Worm (Caenorhabditis elegans) whole organism, mixed stage, embryonic: ENCODE results near the gene apl-1.

Source experiments
- M03D4.4 ChIP-seq: sonication (generic microtip); optimal IDR thresholded peaks from 2 replicates; lab custom pipeline; 2017; ENCODE audit warnings: mild to moderate bottlenecking, missing genetic modification characterization, missing compliant biosample characterization
- bed-3 ChIP-seq: fragments of 200-800 bp; sonication (Bioruptor generic); optimal IDR thresholded peaks from 3 replicates; lab custom pipeline; 2018; ENCODE audit warnings: mild to moderate bottlenecking, missing genetic modification characterization, moderate library complexity, missing compliant biosample characterization
- blmp-1 ChIP-seq: fragments of 150-350 bp; optimal IDR thresholded peaks from 2 replicates; lab custom pipeline; 2014; ENCODE audit warnings: missing biosample characterization, missing genetic modification characterization
- ceh-39 ChIP-seq: fragments of 150-350 bp; optimal IDR thresholded peaks from 2 replicates; lab custom pipeline; 2014; ENCODE audit warnings: missing biosample characterization, missing genetic modification characterization
- ceh-43 ChIP-seq: fragments of 200-800 bp; sonication (Bioruptor generic); optimal IDR thresholded peaks from 2 replicates; lab custom pipeline; 2018; ENCODE audit warnings: mild to moderate bottlenecking, missing genetic modification characterization, moderate library complexity, missing compliant biosample characterization
- ceh-83 ChIP-seq: fragments of 200-800 bp; sonication (Bioruptor generic); optimal IDR thresholded peaks from 2 replicates; lab custom pipeline; 2018; ENCODE audit warnings: mild to moderate bottlenecking, missing genetic modification characterization, missing compliant biosample characterization
- ces-1 ChIP-seq: fragments of 150-350 bp; optimal IDR thresholded peaks from 2 replicates; lab custom pipeline; 2014; ENCODE audit warnings: missing biosample characterization, missing genetic modification reagents, missing genetic modification characterization
- cnd-1 ChIP-seq: fragments of 200-800 bp; sonication (Bioruptor generic); optimal IDR thresholded peaks from 2 replicates; lab custom pipeline; 2018; ENCODE audit warnings: mild to moderate bottlenecking, missing genetic modification characterization, missing compliant biosample characterization
- drap-1 ChIP-seq: fragments of 200-800 bp; sonication (Bioruptor generic); optimal IDR thresholded peaks from 3 replicates; lab custom pipeline; 2018; ENCODE audit warnings: mild to moderate bottlenecking, missing genetic modification characterization, missing compliant biosample characterization
- elt-1 ChIP-seq: sonication (generic microtip); optimal IDR thresholded peaks from 2 replicates; lab custom pipeline; 2017; ENCODE audit warnings: missing genetic modification characterization, mild to moderate bottlenecking, missing compliant biosample characterization, antibody characterized with exemption, moderate library complexity, borderline replicate concordance; ENCODE audit not compliant: insufficient read depth
- elt-3 ChIP-seq: fragments of 150-350 bp; optimal IDR thresholded peaks from 2 replicates; lab custom pipeline; 2014; ENCODE audit warnings: missing biosample characterization, missing genetic modification characterization
- flh-1 ChIP-seq: fragments of 200-800 bp; sonication (Bioruptor generic); optimal IDR thresholded peaks from 2 replicates; lab custom pipeline; 2018; ENCODE audit warnings: mild to moderate bottlenecking, missing genetic modification characterization, moderate library complexity, missing compliant biosample characterization
- ham-2 ChIP-seq: fragments of 200-800 bp; sonication (Bioruptor generic); optimal IDR thresholded peaks from 2 replicates; lab custom pipeline; 2018; ENCODE audit warnings: mild to moderate bottlenecking, missing genetic modification characterization, missing compliant biosample characterization
- hlh-1 ChIP-seq: fragments of 150-350 bp; optimal IDR thresholded peaks from 2 replicates; lab custom pipeline; 2014; ENCODE audit warnings: missing biosample characterization, missing genetic modification reagents, missing genetic modification characterization
- lin-13 ChIP-seq: fragments of 150-350 bp; optimal IDR thresholded peaks from 2 replicates; lab custom pipeline; 2014; ENCODE audit warnings: missing biosample characterization, missing genetic modification characterization
- lin-32 ChIP-seq: fragments of 200-800 bp; sonication (Bioruptor generic); optimal IDR thresholded peaks from 2 replicates; lab custom pipeline; 2018; ENCODE audit warnings: mild to moderate bottlenecking, missing genetic modification characterization, missing compliant biosample characterization
- lsy-2 ChIP-seq: fragments of 150-350 bp; optimal IDR thresholded peaks from 2 replicates; lab custom pipeline; 2014; ENCODE audit warnings: missing biosample characterization, missing genetic modification characterization
- mab-5 ChIP-seq: fragments of 150-350 bp; optimal IDR thresholded peaks from 2 replicates; lab custom pipeline; 2014; ENCODE audit warnings: missing biosample characterization, missing genetic modification characterization
- mep-1 ChIP-seq: fragments of 150-350 bp; optimal IDR thresholded peaks from 2 replicates; lab custom pipeline; 2017; ENCODE audit warnings: missing biosample characterization, missing genetic modification reagents, missing genetic modification characterization, inconsistent platforms
- mls-2 ChIP-seq: sonication (generic microtip); optimal IDR thresholded peaks from 2 replicates; lab custom pipeline; 2016; ENCODE audit warnings: mild to moderate bottlenecking, missing genetic modification characterization, moderate library complexity, missing compliant biosample characterization
- nhr-12 ChIP-seq: fragments of 150-350 bp; optimal IDR thresholded peaks from 2 replicates; lab custom pipeline; 2014; ENCODE audit warnings: missing biosample characterization, missing genetic modification characterization
- nhr-2 ChIP-seq: fragments of 150-350 bp; optimal IDR thresholded peaks from 2 replicates; lab custom pipeline; 2014; ENCODE audit warnings: missing biosample characterization, missing genetic modification characterization
- nhr-237 ChIP-seq: fragments of 150-350 bp; optimal IDR thresholded peaks from 2 replicates; lab custom pipeline; 2014; ENCODE audit warnings: missing biosample characterization, missing genetic modification characterization
- nhr-28 ChIP-seq: fragments of 150-350 bp; optimal IDR thresholded peaks from 2 replicates; lab custom pipeline; 2014; ENCODE audit warnings: missing biosample characterization, missing genetic modification characterization
- nhr-76 ChIP-seq: sonication (generic microtip); optimal IDR thresholded peaks from 2 replicates; lab custom pipeline; 2017; ENCODE audit warnings: missing biosample characterization, missing genetic modification characterization
- pha-4 ChIP-seq: fragments of 150-350 bp; optimal IDR thresholded peaks from 2 replicates; lab custom pipeline; 2018; ENCODE audit warnings: missing biosample characterization, missing genetic modification reagents, missing genetic modification characterization
- sem-2 ChIP-seq: fragments of 200-800 bp; sonication (Bioruptor generic); optimal IDR thresholded peaks from 2 replicates; lab custom pipeline; 2018; ENCODE audit warnings: mild to moderate bottlenecking, missing genetic modification characterization, missing compliant biosample characterization
- snpc-4 ChIP-seq: fragments of 150-350 bp; optimal IDR thresholded peaks from 2 replicates; lab custom pipeline; 2014; ENCODE audit warnings: missing biosample characterization, missing genetic modification characterization
- sptf-1 ChIP-seq: sonication (generic microtip); optimal IDR thresholded peaks from 2 replicates; lab custom pipeline; 2017; ENCODE audit warnings: mild to moderate bottlenecking, missing genetic modification characterization, moderate library complexity, missing compliant biosample characterization
- tbx-8 ChIP-seq: fragments of 200-800 bp; sonication (Bioruptor generic); optimal IDR thresholded peaks from 2 replicates; lab custom pipeline; 2018; ENCODE audit warnings: mild to moderate bottlenecking, missing genetic modification characterization, moderate library complexity, missing compliant biosample characterization
- unc-120 ChIP-seq: sonication (generic microtip); optimal IDR thresholded peaks from 2 replicates; lab custom pipeline; 2017; ENCODE audit warnings: missing genetic modification characterization, missing compliant biosample characterization; ENCODE audit not compliant: poor library complexity, severe bottlenecking
- unc-39 ChIP-seq: fragments of 150-350 bp; optimal IDR thresholded peaks from 2 replicates; lab custom pipeline; 2014; ENCODE audit warnings: missing biosample characterization, missing genetic modification characterization
- unc-62 ChIP-seq: fragments of 150-350 bp; optimal IDR thresholded peaks from 2 replicates; lab custom pipeline; 2014; ENCODE audit warnings: missing biosample characterization, missing genetic modification reagents, missing genetic modification characterization
- zip-8 ChIP-seq: fragments of 150-350 bp; optimal IDR thresholded peaks from 2 replicates; lab custom pipeline; 2014; ENCODE audit warnings: missing biosample characterization, missing genetic modification characterization
- ztf-11 ChIP-seq: fragments of 150-350 bp; optimal IDR thresholded peaks from 2 replicates; lab custom pipeline; 2014; ENCODE audit warnings: missing biosample characterization, missing genetic modification characterization

Gene apl-1

DNA sequence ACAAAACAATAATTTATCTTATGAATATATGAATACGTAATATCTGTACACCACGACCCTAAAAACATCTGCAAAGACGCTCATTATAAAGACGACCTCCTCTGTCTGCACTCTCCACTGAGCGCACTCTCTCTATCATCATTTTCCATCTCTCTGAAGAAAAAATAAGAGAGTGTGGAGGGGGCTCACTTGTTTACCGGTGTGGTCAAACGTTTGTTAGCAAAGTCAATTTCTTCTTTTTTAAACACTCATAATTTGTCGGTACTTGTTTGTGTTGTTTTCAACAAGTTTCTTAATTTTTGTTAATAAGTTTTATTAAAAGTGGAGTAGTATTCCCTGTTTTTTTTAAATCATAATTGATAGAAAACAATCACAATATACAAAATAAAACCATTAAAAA, 30.5 kb downstream of the apl-1 start:
- no peak for TF ChIP-seq pha-4 (tag; lab: Kevin White, UChicago)
- TF ChIP-seq mep-1 (tag; lab: Kevin White, UChicago) = peak; percentile 14

DNA sequence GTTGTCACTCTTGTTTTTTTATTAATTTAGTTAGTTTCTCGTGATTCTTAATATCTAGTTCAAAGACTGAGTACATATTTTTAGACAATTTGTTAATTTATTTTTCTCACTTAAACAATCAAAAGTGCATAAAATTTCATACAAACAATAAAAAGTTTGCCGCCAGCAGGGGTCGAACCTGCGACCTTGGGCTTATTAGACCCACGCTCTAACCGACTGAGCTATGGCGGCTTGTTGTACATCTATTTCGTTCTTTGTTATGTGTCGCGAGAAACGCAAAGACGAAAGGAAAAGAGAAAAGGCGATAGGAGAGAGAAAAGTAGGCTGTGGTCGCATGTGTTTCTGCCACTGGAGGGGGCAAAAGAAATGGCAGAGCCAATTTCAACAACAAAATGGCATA, 31.2 kb downstream of the apl-1 start:
- TF ChIP-seq unc-62 (GFP tag; lab: Kevin White, UChicago) (peak; percentile 74), tbx-8 (GFP tag; lab: Kevin White, UChicago) (peak; percentile 92), cnd-1 (tag; lab: Kevin White, UChicago) (peak; percentile 96), nhr-2 (no peak), unc-39 (tag; lab: Kevin White, UChicago) (peak; percentile 54), ham-2 (GFP tag; lab: Kevin White, UChicago) (peak; percentile 97), zip-8 (tag; lab: Kevin White, UChicago) (no peak), bed-3 (GFP tag; lab: Kevin White, UChicago) (peak; percentile 92), lin-32 (peak; percentile 90), nhr-12 (tag; lab: Kevin White, UChicago) (peak; percentile 56), nhr-76 (tag; lab: Kevin White, UChicago) (peak; percentile 27), unc-120 (tag; lab: Kevin White, UChicago) (peak; percentile 95), ztf-11 (peak; percentile 79), ceh-39 (tag; lab: Kevin White, UChicago) (peak; percentile 15), pha-4 (tag; lab: Kevin White, UChicago) (peak; percentile 64), snpc-4 (tag; lab: Kevin White, UChicago) (no peak), mep-1 (tag; lab: Kevin White, UChicago) (peak; percentile 93), mab-5 (tag; lab: Kevin White, UChicago) (peak; percentile 74), nhr-28 (tag; lab: Kevin White, UChicago) (peak; percentile 56), hlh-1 (tag; lab: Kevin White, UChicago) (peak; percentile 81), sem-2 (GFP tag; lab: Kevin White, UChicago) (peak; percentile 93), mls-2 (tag; lab: Kevin White, UChicago) (peak; percentile 99), lin-13 (tag; lab: Kevin White, UChicago) (peak; percentile 66), blmp-1 (tag; lab: Kevin White, UChicago) (no peak), nhr-237 (tag; lab: Kevin White, UChicago) (peak; percentile 68), ces-1 (GFP tag; lab: Kevin White, UChicago) (peak; percentile 73), ceh-43 (peak; percentile 94), drap-1 (GFP tag; lab: Kevin White, UChicago) (peak; percentile 98), lsy-2 (tag; lab: Kevin White, UChicago) (peak; percentile 55), ceh-83 (GFP tag; lab: Kevin White, UChicago) (peak; percentile 99), elt-1 (tag; lab: Kevin White, UChicago) (no peak), M03D4.4 (tag; lab: Kevin White, UChicago) (peak; percentile 96), flh-1 (peak; percentile 91), elt-3 (peak; percentile 52), sptf-1 (peak; percentile 98)
- TF ChIP-seq, all 35 proteins: peak for 30

DNA sequence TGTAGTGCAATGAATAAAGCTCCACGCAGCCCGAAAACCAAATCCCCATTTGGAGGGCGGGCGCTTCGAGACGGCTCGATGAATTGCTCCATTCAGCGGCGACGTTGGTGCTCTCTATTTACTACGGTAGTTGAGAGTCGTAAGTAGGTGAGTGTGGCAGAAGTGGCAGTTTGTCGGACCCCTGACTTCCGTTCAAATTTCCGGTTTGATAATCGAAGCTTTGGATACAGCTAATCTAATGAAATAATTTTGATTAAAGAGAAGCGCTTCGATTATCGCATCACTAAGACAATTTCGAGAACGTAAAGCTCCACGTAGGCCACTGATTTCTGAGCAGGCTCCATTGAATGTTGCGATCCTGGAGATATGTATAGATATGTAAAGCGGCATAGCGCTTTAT, 32.2 kb downstream of the apl-1 start, which contains the start of gene ets-5:
ets-5 (minus strand) TSS at position 32 of the 400 bp plus-strand sequence.
- TF ChIP-seq lsy-2 (tag; lab: Kevin White, UChicago) = no peak
- TF ChIP-seq cnd-1 (tag; lab: Kevin White, UChicago) = no peak
- TF ChIP-seq mab-5 (tag; lab: Kevin White, UChicago) = no peak
- no peak for TF ChIP-seq hlh-1 (tag; lab: Kevin White, UChicago)
- no peak for TF ChIP-seq mls-2 (tag; lab: Kevin White, UChicago)
- no peak for TF ChIP-seq pha-4 (tag; lab: Kevin White, UChicago)
- TF ChIP-seq snpc-4 (tag; lab: Kevin White, UChicago) = no peak
- TF ChIP-seq bed-3 (GFP tag; lab: Kevin White, UChicago) = no peak
- no peak for TF ChIP-seq ceh-39 (tag; lab: Kevin White, UChicago)
- no peak for TF ChIP-seq ceh-43
- TF ChIP-seq, all 35 proteins: peak for 0
